Worm (Caenorhabditis elegans) whole organism, L1 larva: ENCODE data around the gene srv-13.

ENCODE experiments used
- C04F5.9 ChIP-seq: sonication (generic microtip); optimal IDR thresholded peaks from 2 replicates; lab custom pipeline; 2016; ENCODE audit warnings: missing genetic modification characterization, missing compliant biosample characterization
- Y116A8C.19 ChIP-seq: sonication (generic microtip); optimal IDR thresholded peaks from 2 replicates; lab custom pipeline; 2016; ENCODE audit warnings: missing compliant biosample characterization, missing genetic modification characterization, borderline replicate concordance
- alr-1 ChIP-seq: fragments of 200-800 bp; sonication (Bioruptor generic); optimal IDR thresholded peaks from 2 replicates; lab custom pipeline; 2018; ENCODE audit warnings: borderline replicate concordance, mild to moderate bottlenecking, missing genetic modification characterization, missing compliant biosample characterization
- ceh-8 ChIP-seq: fragments of 200-800 bp; sonication (Bioruptor generic); optimal IDR thresholded peaks from 2 replicates; lab custom pipeline; 2018; ENCODE audit warnings: mild to moderate bottlenecking, missing genetic modification characterization, moderate library complexity, missing compliant biosample characterization
- ceh-82 ChIP-seq, 3 experiments: fragments of 150-350 bp in 1 of 3; sonication (generic microtip) in 2 of 3; optimal IDR thresholded peaks; 2 replicates each; lab custom pipeline; 2014 to 2017; ENCODE audit warnings: missing biosample characterization in 3 of 3, missing genetic modification characterization in 3 of 3
- ceh-88 ChIP-seq: fragments of 200-800 bp; sonication (Bioruptor generic); IDR thresholded peaks from 2 replicates; pipeline ENCODE4 v1.3.6; 2022; ENCODE audit warnings: missing genetic modification characterization, missing compliant biosample characterization
- dpl-1 ChIP-seq, 3 experiments: fragments of 150-350 bp in 2 of 3; sonication (generic microtip) in 1 of 3; optimal IDR thresholded peaks; 2 replicates each; lab custom pipeline; 2014 to 2017; ENCODE audit warnings: missing biosample characterization in 3 of 3, missing genetic modification characterization in 3 of 3, missing genetic modification reagents in 3 of 3
- dsc-1 ChIP-seq: sonication (generic microtip); optimal IDR thresholded peaks from 2 replicates; lab custom pipeline; 2016; ENCODE audit warnings: mild to moderate bottlenecking, missing genetic modification characterization, missing compliant biosample characterization
- elt-2 ChIP-seq: sonication (generic microtip); optimal IDR thresholded peaks from 2 replicates; lab custom pipeline; 2016; ENCODE audit warnings: missing genetic modification characterization, mild to moderate bottlenecking, inconsistent platforms, missing compliant biosample characterization, missing genetic modification reagents
- ets-5 ChIP-seq: fragments of 200-800 bp; sonication (Bioruptor generic); IDR thresholded peaks from 2 replicates; pipeline ENCODE4 v1.3.6; 2022; ENCODE audit warnings: missing genetic modification characterization, missing compliant biosample characterization
- fkh-10 ChIP-seq: sonication (generic microtip); optimal IDR thresholded peaks from 2 replicates; lab custom pipeline; 2017; ENCODE audit warnings: missing biosample characterization, missing genetic modification reagents, missing genetic modification characterization
- fkh-8 ChIP-seq: sonication (generic microtip); optimal IDR thresholded peaks from 2 replicates; lab custom pipeline; 2016; ENCODE audit warnings: mild to moderate bottlenecking, missing genetic modification characterization, missing compliant biosample characterization
- jun-1 ChIP-seq: fragments of 150-350 bp; optimal IDR thresholded peaks from 2 replicates; lab custom pipeline; 2014; ENCODE audit warnings: missing biosample characterization, missing genetic modification reagents, missing genetic modification characterization
- lin-13 ChIP-seq: fragments of 150-350 bp; optimal IDR thresholded peaks from 2 replicates; lab custom pipeline; 2014; ENCODE audit warnings: missing biosample characterization, missing genetic modification reagents, missing genetic modification characterization
- lin-14 ChIP-seq: fragments of 200-800 bp; sonication (Bioruptor generic); optimal IDR thresholded peaks from 2 replicates; lab custom pipeline; 2018; ENCODE audit warnings: mild to moderate bottlenecking, missing genetic modification characterization, moderate library complexity, missing compliant biosample characterization
- lin-15B ChIP-seq: fragments of 150-350 bp; sonication (generic microtip); optimal IDR thresholded peaks from 3 replicates; lab custom pipeline; 2014; ENCODE audit warnings: missing biosample characterization, missing genetic modification characterization
- lin-35 ChIP-seq, 2 experiments: fragments of 150-350 bp; optimal IDR thresholded peaks; 2 replicates each; lab custom pipeline; 2014; ENCODE audit warnings: missing biosample characterization in 2 of 2, missing genetic modification characterization in 2 of 2, missing genetic modification reagents in 2 of 2
- lsy-2 ChIP-seq, 2 experiments: fragments of 150-350 bp; optimal IDR thresholded peaks; 2 replicates each; lab custom pipeline; 2014; ENCODE audit warnings: missing biosample characterization in 2 of 2, missing genetic modification characterization in 2 of 2
- mab-9 ChIP-seq: fragments of 200-800 bp; sonication (Bioruptor generic); IDR thresholded peaks from 2 replicates; pipeline ENCODE4 v1.3.6; 2022; ENCODE audit warnings: missing genetic modification reagents, missing genetic modification characterization, missing compliant biosample characterization
- nhr-12 ChIP-seq: sonication (generic microtip); optimal IDR thresholded peaks from 2 replicates; lab custom pipeline; 2017; ENCODE audit warnings: missing biosample characterization, missing genetic modification characterization
- nhr-237 ChIP-seq: fragments of 150-350 bp; optimal IDR thresholded peaks from 2 replicates; lab custom pipeline; 2014; ENCODE audit warnings: missing biosample characterization, missing genetic modification characterization
- nhr-28 ChIP-seq: fragments of 150-350 bp; optimal IDR thresholded peaks from 2 replicates; lab custom pipeline; 2014; ENCODE audit warnings: missing biosample characterization, missing genetic modification characterization
- nhr-71 ChIP-seq: sonication (generic microtip); optimal IDR thresholded peaks from 2 replicates; lab custom pipeline; 2016; ENCODE audit warnings: mild to moderate bottlenecking, missing genetic modification characterization, moderate library complexity, missing compliant biosample characterization
- pax-3 ChIP-seq: fragments of 200-800 bp; sonication (Bioruptor generic); optimal IDR thresholded peaks from 2 replicates; lab custom pipeline; 2018; ENCODE audit warnings: mild to moderate bottlenecking, missing genetic modification characterization, moderate library complexity, missing compliant biosample characterization
- snpc-4 ChIP-seq: fragments of 150-350 bp; optimal IDR thresholded peaks from 2 replicates; lab custom pipeline; 2014; ENCODE audit warnings: missing biosample characterization, missing genetic modification characterization
- sox-4 ChIP-seq: sonication (generic microtip); optimal IDR thresholded peaks from 2 replicates; lab custom pipeline; 2016; ENCODE audit warnings: missing genetic modification characterization, missing compliant biosample characterization
- sup-37 ChIP-seq: fragments of 200-800 bp; sonication (Bioruptor generic); optimal IDR thresholded peaks from 2 replicates; lab custom pipeline; 2018; ENCODE audit warnings: mild to moderate bottlenecking, missing genetic modification characterization, missing compliant biosample characterization
- swsn-7 ChIP-seq: sonication (generic microtip); optimal IDR thresholded peaks from 2 replicates; lab custom pipeline; 2016; ENCODE audit warnings: missing genetic modification characterization, missing compliant biosample characterization
- tbx-2 ChIP-seq: sonication (generic microtip); optimal IDR thresholded peaks from 2 replicates; lab custom pipeline; 2016; ENCODE audit warnings: missing genetic modification characterization, missing compliant biosample characterization
- tlp-1 ChIP-seq: fragments of 150-350 bp; optimal IDR thresholded peaks from 2 replicates; lab custom pipeline; 2014; ENCODE audit warnings: missing biosample characterization, missing genetic modification characterization
- unc-62 ChIP-seq: fragments of 150-350 bp; optimal IDR thresholded peaks from 2 replicates; lab custom pipeline; 2014; ENCODE audit warnings: missing biosample characterization, missing genetic modification reagents, missing genetic modification characterization
- vab-15 ChIP-seq: sonication (generic microtip); optimal IDR thresholded peaks from 2 replicates; lab custom pipeline; 2017; ENCODE audit warnings: missing genotype, mild to moderate bottlenecking, missing genetic modification characterization, missing compliant biosample characterization

srv-13 gene

ce11 chrIV:6377335-6378069 is 27.5 kb upstream of the srv-13 start:
- TF ChIP-seq ets-5 (no peak), tlp-1 (tag; lab: Kevin White, UChicago) (no peak), nhr-237 (tag; lab: Kevin White, UChicago) (no peak), fkh-8 (no peak), dsc-1 (tag; lab: Kevin White, UChicago) (no peak), elt-2 (tag; lab: Kevin White, UChicago) (no peak), fkh-10 (GFP tag; lab: Kevin White, UChicago) (no peak), ceh-82 (tag; optimal IDR thresholded peaks at IDR 0.05; lab: Kevin White, UChicago) (no peak), jun-1 (no peak), lin-13 (GFP tag; lab: Kevin White, UChicago) (no peak), nhr-12 (no peak), lsy-2 (tag; optimal IDR thresholded peaks at IDR 0.05; lab: Kevin White, UChicago) (no peak), sox-4 (tag; lab: Kevin White, UChicago) (no peak), tbx-2 (tag; lab: Kevin White, UChicago) (no peak)
- TF ChIP-seq, all 84 proteins: peak for 0

DNA sequence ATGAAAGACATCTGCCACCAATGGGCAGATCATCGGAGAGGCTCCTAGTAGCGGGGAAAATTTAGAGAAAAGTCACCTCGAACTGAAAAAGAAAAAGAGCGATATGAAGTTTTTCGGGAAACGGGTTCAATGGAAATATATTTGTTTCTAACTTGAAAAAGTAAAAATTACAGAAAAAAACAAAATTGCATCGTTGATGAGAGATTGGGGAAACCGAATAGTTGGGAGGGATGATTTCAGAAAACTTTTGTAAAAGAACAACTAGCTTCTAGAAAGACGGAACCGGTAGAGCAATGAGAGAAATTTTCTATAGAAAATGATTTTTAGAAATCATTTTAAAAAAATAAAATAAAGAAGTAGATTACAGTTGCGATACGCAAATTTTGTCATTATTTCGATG is 26.6 kb upstream of the srv-13 start:
- no peak for TF ChIP-seq nhr-71
- no peak for TF ChIP-seq vab-15 (tag; lab: Kevin White, UChicago)
- TF ChIP-seq nhr-237 (tag; lab: Kevin White, UChicago): no peak
- no peak for TF ChIP-seq Y116A8C.19 (tag; lab: Kevin White, UChicago)
- TF ChIP-seq sox-4 (tag; lab: Kevin White, UChicago): no peak
- no peak for TF ChIP-seq sup-37 (GFP tag; lab: Kevin White, UChicago)
- TF ChIP-seq dsc-1 (tag; lab: Kevin White, UChicago): no peak
- TF ChIP-seq, all 84 proteins: peak for 0

DNA sequence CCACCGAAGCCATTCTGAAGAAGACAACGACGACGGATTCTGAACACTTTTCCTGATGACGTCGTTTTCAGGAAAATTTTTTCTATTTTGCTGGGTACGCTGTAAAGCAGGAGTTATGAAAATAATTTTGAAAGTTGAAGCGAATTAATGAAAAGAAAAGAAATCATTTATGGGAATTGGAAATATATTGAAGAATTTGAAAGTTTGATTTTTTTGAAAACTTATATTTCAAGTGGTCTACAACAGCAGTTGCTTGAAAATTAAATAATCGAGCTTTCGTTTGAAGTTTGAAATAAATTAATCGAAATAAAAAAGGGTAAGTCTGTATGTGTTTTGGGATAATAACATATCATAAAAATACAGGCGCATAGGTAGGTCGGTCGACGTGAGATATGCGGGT is 21.0 kb upstream of the srv-13 start, which contains the start of gene shl-1:
Gene shl-1 (minus strand): TSS at position 101 of the 400 bp plus-strand sequence.
- TF ChIP-seq ceh-88 (no peak), lin-35 (GFP tag; optimal IDR thresholded peaks at IDR 0.05; lab: Kevin White, UChicago) (no peak), nhr-28 (tag; lab: Kevin White, UChicago) (no peak), swsn-7 (tag; lab: Kevin White, UChicago) (no peak), alr-1 (tag; lab: Kevin White, UChicago) (no peak)

DNA sequence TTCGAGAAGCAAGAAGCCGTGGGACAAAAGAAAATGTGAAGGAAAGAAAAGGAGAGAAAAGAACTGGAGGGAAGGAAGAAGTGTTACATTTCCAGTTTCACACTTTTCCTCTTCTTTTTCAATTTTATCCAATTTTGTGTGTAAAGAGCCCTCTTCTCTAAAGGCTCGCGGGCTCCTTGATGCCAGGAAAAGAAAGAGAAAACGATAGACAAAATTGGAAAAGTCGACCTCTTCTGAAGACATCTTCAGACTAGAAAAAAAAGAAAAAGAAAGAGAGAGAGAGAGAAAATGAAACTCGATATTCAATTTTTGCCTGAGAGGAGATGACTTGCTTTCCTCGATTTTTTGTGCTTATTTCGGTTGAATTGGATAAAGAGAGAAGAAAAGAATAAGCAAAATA is 20.0 kb upstream of the srv-13 start:
- TF ChIP-seq nhr-71: no peak
- no peak for TF ChIP-seq C04F5.9
- peak; percentile 81 for TF ChIP-seq fkh-10 (GFP tag; lab: Kevin White, UChicago)
- no peak for TF ChIP-seq unc-62
- no peak for TF ChIP-seq mab-9 (GFP tag; lab: Robert Waterston, UW)
- no peak for TF ChIP-seq lin-15B
- TF ChIP-seq lin-14 (GFP tag; lab: Kevin White, UChicago): peak; percentile 54
- no peak for TF ChIP-seq snpc-4 (tag; lab: Kevin White, UChicago)
- TF ChIP-seq dpl-1 (GFP tag; optimal IDR thresholded peaks at IDR 0.05; lab: Kevin White, UChicago): no peak

ce11 chrIV:6388550-6388949 is 16.4 kb upstream of the srv-13 start:
- peak; percentile 47 for TF ChIP-seq pax-3 (tag; lab: Kevin White, UChicago)
- peak; percentile 80 for TF ChIP-seq dsc-1 (tag; lab: Kevin White, UChicago)
- TF ChIP-seq mab-9 (GFP tag; lab: Robert Waterston, UW): no peak
- TF ChIP-seq sup-37 (GFP tag; lab: Kevin White, UChicago): no peak
- TF ChIP-seq ceh-8 (GFP tag; lab: Kevin White, UChicago): no peak
- TF ChIP-seq fkh-8: peak; percentile 68
- TF ChIP-seq, all 84 proteins: peak for 3
